Comparison of ENCODE assay signal across 5 worm cellular contexts in the genomic region with DNA sequence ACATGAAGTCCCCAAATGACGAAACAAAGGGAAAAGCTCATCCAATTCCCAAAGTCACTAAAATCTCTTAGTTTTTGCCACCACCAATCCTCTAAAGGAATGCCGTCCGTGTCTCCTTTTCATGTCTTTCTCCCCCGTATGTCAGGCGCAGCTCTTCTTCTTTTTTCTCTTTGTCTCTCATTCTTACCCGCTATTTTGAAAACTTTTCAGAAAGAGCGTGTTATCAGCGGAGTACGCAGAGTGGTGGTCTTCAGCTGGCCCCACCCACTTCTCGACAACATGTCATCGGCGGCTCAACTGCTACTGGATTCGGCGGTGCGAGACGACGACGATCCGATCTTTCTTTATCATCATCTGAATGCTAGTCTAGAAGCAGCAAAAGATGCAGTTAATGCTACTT.
TF ChIP-seq lines count a peak whose summit lies in the region.

Gene sphr-1 (plus strand): TSS at position 205 of the 400 bp plus-strand sequence.

TF ChIP-seq in whole organism, L1 larva, 84 proteins besides CTCF, POLR2A, EP300 and RAD21:
- TF ChIP-seq blmp-1 (tag; optimal IDR thresholded peaks at IDR 0.05; lab: Kevin White, UChicago) (no peak), efl-1 (optimal IDR thresholded peaks at IDR 0.05; lab: Kevin White, UChicago) (peak; percentile 1 to 55), efl-1 (GFP tag; optimal IDR thresholded peaks at IDR 0.05 in 1 of 2; lab: Kevin White, UChicago) (no peak), fkh-4 (tag; optimal IDR thresholded peaks at IDR 0.05; lab: Kevin White, UChicago; ENCODE audit: borderline replicate concordance) (no peak), lin-14 (GFP tag; optimal IDR thresholded peaks at IDR 0.05; lab: Kevin White, UChicago) (peak; percentile 61), nhr-71 (tag; optimal IDR thresholded peaks at IDR 0.05; lab: Kevin White, UChicago) (peak; percentile 15)

TF ChIP-seq in whole organism, L2 larva, 48 proteins besides CTCF, POLR2A, EP300 and RAD21:
- TF ChIP-seq zag-1 (tag; optimal IDR thresholded peaks at IDR 0.05; lab: Kevin White, UChicago) (peak; percentile 13), F13H6.1 (tag; optimal IDR thresholded peaks at IDR 0.05; lab: Kevin White, UChicago) (no peak)

TF ChIP-seq in whole organism, L3 larva, 47 proteins besides CTCF, POLR2A, EP300 and RAD21:
- TF ChIP-seq eor-1 (tag; optimal IDR thresholded peaks at IDR 0.05; lab: Kevin White, UChicago), result no peak
- TF ChIP-seq unc-39 (tag; optimal IDR thresholded peaks at IDR 0.05; lab: Kevin White, UChicago), result no peak
- TF ChIP-seq snpc-4 (tag; optimal IDR thresholded peaks at IDR 0.05; lab: Kevin White, UChicago), result no peak
- peak; percentile 32 for TF ChIP-seq nfya-1 (tag; optimal IDR thresholded peaks at IDR 0.05; lab: Kevin White, UChicago; ENCODE audit: insufficient read depth)
- TF ChIP-seq hmg-11 (tag; optimal IDR thresholded peaks at IDR 0.05; lab: Kevin White, UChicago), result peak; percentile 43

TF ChIP-seq in whole organism, L4 larva, 104 proteins besides CTCF, POLR2A, EP300 and RAD21:
- TF ChIP-seq mxl-3 (GFP tag; optimal IDR thresholded peaks at IDR 0.05; lab: Kevin White, UChicago), result no peak
- no peak for TF ChIP-seq ama-1 (optimal IDR thresholded peaks at IDR 0.05; lab: Kevin White, UChicago)
- no peak for TF ChIP-seq daf-12 (tag; optimal IDR thresholded peaks at IDR 0.05; lab: Kevin White, UChicago)
- TF ChIP-seq spr-3 (GFP tag; optimal IDR thresholded peaks at IDR 0.05; lab: Kevin White, UChicago), result no peak
- no peak for TF ChIP-seq mdt-29 (GFP tag; IDR thresholded peaks at IDR 0.05; lab: Robert Waterston, UW)
- TF ChIP-seq nhr-48 (tag; optimal IDR thresholded peaks at IDR 0.05; lab: Kevin White, UChicago), result no peak
- TF ChIP-seq mxl-2 (GFP tag; conservative IDR thresholded peaks at IDR 0.05; lab: Robert Waterston, UW), result no peak
- TF ChIP-seq madf-9 (GFP tag; conservative IDR thresholded peaks at IDR 0.05; lab: Robert Waterston, UW), result no peak
- TF ChIP-seq egl-27 (tag; optimal IDR thresholded peaks at IDR 0.05; lab: Kevin White, UChicago), result no peak
- no peak for TF ChIP-seq lsy-2 (tag; optimal IDR thresholded peaks at IDR 0.05; lab: Kevin White, UChicago)
- 0 out of 2 replicates have a peak, but pooled peaks have one; percentile 36 for TF ChIP-seq ctbp-1 (GFP tag; IDR thresholded peaks at IDR 0.05; lab: Robert Waterston, UW)
- no peak for TF ChIP-seq nhr-76 (tag; optimal IDR thresholded peaks at IDR 0.05; lab: Kevin White, UChicago)
- peak in 1 of 2 experiments; percentile 95 for TF ChIP-seq unc-62 (GFP tag; optimal IDR thresholded peaks at IDR 0.05 in 1 of 2; lab: Kevin White, UChicago)
- TF ChIP-seq unc-62 (tag; optimal IDR thresholded peaks at IDR 0.05; lab: Kevin White, UChicago), result no peak
- no peak for TF ChIP-seq ztf-7 (tag; optimal IDR thresholded peaks at IDR 0.05; lab: Kevin White, UChicago)
- TF ChIP-seq fkh-10 (GFP tag; optimal IDR thresholded peaks at IDR 0.05; lab: Kevin White, UChicago), result peak; percentile 6
- TF ChIP-seq D1046.2 (GFP tag; IDR thresholded peaks at IDR 0.05; lab: Robert Waterston, UW), result no peak
- TF ChIP-seq ztf-11 (tag; optimal IDR thresholded peaks at IDR 0.05; lab: Kevin White, UChicago), result no peak
- no peak for TF ChIP-seq lin-29 (GFP tag; IDR thresholded peaks at IDR 0.05; lab: Robert Waterston, UW)
- TF ChIP-seq skn-1 (tag; optimal IDR thresholded peaks at IDR 0.05; lab: Kevin White, UChicago), result no peak
- no peak for TF ChIP-seq T20F7.1 (GFP tag; optimal IDR thresholded peaks at IDR 0.05; lab: Kevin White, UChicago)
- no peak for TF ChIP-seq tag-97 (GFP tag; IDR thresholded peaks at IDR 0.05; lab: Robert Waterston, UW)
- peak; percentile 5 for TF ChIP-seq aha-1 (tag; lab: Kevin White, UChicago)
- no peak for TF ChIP-seq lim-7 (GFP tag; IDR thresholded peaks at IDR 0.05; lab: Robert Waterston, UW)

TF ChIP-seq in whole organism, young adult, 124 proteins besides CTCF, POLR2A, EP300 and RAD21:
- TF ChIP-seq lin-40 (tag; optimal IDR thresholded peaks at IDR 0.05; lab: Kevin White, UChicago) (no peak), hmg-1.2 (GFP tag; IDR thresholded peaks at IDR 0.05; lab: Robert Waterston, UW) (peak; percentile 65; the same call in 1 of the 2 replicates)
